Fruit fly (Drosophila melanogaster): Measurements from ENCODE around the gene CG16717.

The CG16717 gene

DNA sequence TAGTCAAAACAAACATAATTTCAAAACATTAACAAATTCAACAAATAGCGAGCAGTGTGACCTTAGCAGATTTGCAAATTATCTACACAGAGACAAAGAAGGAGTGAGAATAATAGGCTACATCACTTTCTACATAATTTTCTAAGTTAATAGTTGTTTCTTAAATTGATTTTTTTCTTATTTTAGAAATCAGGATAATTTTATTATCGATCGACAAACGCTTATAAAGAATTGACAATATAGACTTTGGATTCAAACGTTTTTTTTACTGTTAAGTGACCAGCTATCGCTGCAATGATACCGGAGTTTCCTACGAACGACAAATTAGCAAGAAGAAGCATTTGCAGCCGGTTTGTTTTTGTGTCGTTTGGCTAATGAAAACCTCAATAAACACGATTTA is 44.1 kb downstream of the CG16717 start, which contains the start of the genes nbs and defl:
nbs (minus strand) TSS at position 87 of the 400 bp plus-strand sequence.
defl (plus strand) TSS at position 316 of the 400 bp plus-strand sequence.
- no peak for TF ChIP-seq toe (GFP tag; optimal IDR thresholded peaks at IDR 0.05)
- peak; percentile 40 for TF ChIP-seq CG14711 (tag; optimal IDR thresholded peaks at IDR 0.05)
- TF ChIP-seq tj (GFP tag; optimal IDR thresholded peaks at IDR 0.05): peak; percentile 22
- TF ChIP-seq CG5204 (GFP tag; optimal IDR thresholded peaks at IDR 0.05): no peak
- TF ChIP-seq Clk (GFP tag; optimal IDR thresholded peaks at IDR 0.05): peak; percentile 11
- TF ChIP-seq CG1620 (GFP tag; optimal IDR thresholded peaks at IDR 0.05): peak; percentile 81
- TF ChIP-seq pad (GFP tag; optimal IDR thresholded peaks at IDR 0.05): peak; percentile 43
- no peak for TF ChIP-seq Hr96 (GFP tag; optimal IDR thresholded peaks at IDR 0.05)
- TF ChIP-seq CG33017 (tag; optimal IDR thresholded peaks at IDR 0.05): peak; percentile 45
- peak; percentile 61 for TF ChIP-seq ovo (GFP tag; optimal IDR thresholded peaks at IDR 0.05)
- peak; percentile 55 for TF ChIP-seq Mnt (GFP tag; optimal IDR thresholded peaks at IDR 0.05)
- peak; percentile 57 for TF ChIP-seq bab1 (GFP tag; optimal IDR thresholded peaks at IDR 0.05)
- no peak for TF ChIP-seq cic (GFP tag; optimal IDR thresholded peaks at IDR 0.05)
- no peak for TF ChIP-seq cnc (optimal IDR thresholded peaks at IDR 0.05)
- peak; percentile 77 for TF ChIP-seq CG11617 (GFP tag; optimal IDR thresholded peaks at IDR 0.05)
- TF ChIP-seq CG7045 (GFP tag; optimal IDR thresholded peaks at IDR 0.05): peak; percentile 48
- peak; percentile 65 for TF ChIP-seq CG12768 (GFP tag; optimal IDR thresholded peaks at IDR 0.05)
- TF ChIP-seq CG7101 (tag; optimal IDR thresholded peaks at IDR 0.05): peak; percentile 67
- TF ChIP-seq kay (GFP tag; ENCODE audit: borderline replicate concordance): no peak
- peak; percentile 63 for TF ChIP-seq Crg-1 (GFP tag; optimal IDR thresholded peaks at IDR 0.05)

DNA sequence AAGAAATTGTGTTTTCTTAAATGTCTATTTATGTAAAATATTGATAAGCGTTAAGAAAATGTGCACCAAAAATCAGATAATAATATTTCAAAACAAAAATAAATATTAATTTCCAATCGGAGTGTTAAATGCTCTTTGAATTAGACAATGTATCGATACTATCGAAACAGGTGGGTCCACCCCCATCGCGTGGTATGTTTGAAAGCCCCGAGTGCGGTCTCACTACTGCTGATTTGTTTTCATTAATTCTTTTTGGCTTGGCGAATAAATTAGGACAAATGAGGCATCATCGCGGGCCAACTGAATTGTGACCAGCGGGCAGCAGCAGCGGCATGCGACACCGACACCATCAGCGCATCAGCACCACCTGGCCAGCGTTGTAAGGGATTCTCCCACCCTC is 47.7 kb downstream of the CG16717 start, which contains the start of gene Naa60:
Naa60 (plus strand) TSS at position 189 of the 400 bp plus-strand sequence.
- TF ChIP-seq CG7101 (tag; optimal IDR thresholded peaks at IDR 0.05): peak; percentile 9
- peak; percentile 21 for TF ChIP-seq bab1 (GFP tag; optimal IDR thresholded peaks at IDR 0.05)
- TF ChIP-seq Clk (GFP tag; optimal IDR thresholded peaks at IDR 0.05): no peak

DNA sequence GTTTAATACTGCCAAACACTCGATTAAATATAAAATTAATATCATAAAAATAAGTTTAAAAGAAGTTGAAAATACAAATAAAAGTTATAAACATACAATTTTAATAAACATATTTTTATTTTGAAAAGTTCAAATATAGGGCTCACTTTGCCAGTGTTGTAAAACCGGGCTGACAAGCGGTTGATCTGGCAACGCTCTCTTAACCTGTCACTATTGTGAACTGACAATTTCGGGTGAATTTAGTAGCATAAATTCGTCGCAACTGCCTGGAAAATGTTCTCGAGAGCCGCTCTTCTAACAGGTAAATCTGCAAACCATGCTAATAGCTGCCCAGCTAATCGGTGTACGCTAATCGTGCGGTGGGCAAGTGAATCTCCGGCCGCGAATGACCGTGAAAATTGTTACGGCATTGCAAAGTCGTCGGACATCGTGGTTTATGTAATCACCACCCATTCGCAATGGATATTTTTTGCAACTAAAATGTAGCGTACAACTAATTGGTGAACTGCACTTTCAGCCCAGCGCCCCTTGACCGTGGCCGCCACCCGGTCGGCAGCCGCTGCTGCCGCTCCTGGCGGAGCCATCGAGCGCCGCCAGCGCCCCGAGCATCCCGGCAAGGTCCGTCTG is 50.9 kb downstream of the CG16717 start, which contains the start of gene ATPsynB:
ATPsynB (plus strand) TSS at position 205 of the 627 bp plus-strand sequence.
- TF ChIP-seq CG11617 (GFP tag; optimal IDR thresholded peaks at IDR 0.05) (peak; percentile 21), Mnt (GFP tag; optimal IDR thresholded peaks at IDR 0.05) (peak; percentile 38), cnc (optimal IDR thresholded peaks at IDR 0.05) (no peak), Clk (GFP tag; optimal IDR thresholded peaks at IDR 0.05) (no peak), CG7045 (GFP tag; optimal IDR thresholded peaks at IDR 0.05) (no peak), CG14711 (tag; optimal IDR thresholded peaks at IDR 0.05) (peak; percentile 14), toe (GFP tag; optimal IDR thresholded peaks at IDR 0.05) (no peak), Crg-1 (GFP tag; optimal IDR thresholded peaks at IDR 0.05) (peak; percentile 72), cic (GFP tag; optimal IDR thresholded peaks at IDR 0.05) (peak; percentile 36), CG12768 (GFP tag; optimal IDR thresholded peaks at IDR 0.05) (peak; percentile 25), CG7101 (tag; optimal IDR thresholded peaks at IDR 0.05) (peak; percentile 61), CG1620 (GFP tag; optimal IDR thresholded peaks at IDR 0.05) (peak; percentile 72), kay (GFP tag; ENCODE audit: borderline replicate concordance) (no peak), tj (GFP tag; optimal IDR thresholded peaks at IDR 0.05) (no peak), bab1 (GFP tag; optimal IDR thresholded peaks at IDR 0.05) (peak; percentile 5), pad (GFP tag; optimal IDR thresholded peaks at IDR 0.05) (peak; percentile 57)

All from whole organism, adult.